Fruit fly (Drosophila melanogaster) whole organism, adult: ENCODE measurements around the gene Cog1.

Experiments
- CG11617 ChIP-seq: fragments of 200-800 bp; sonication (Bioruptor generic); optimal IDR thresholded peaks from 2 replicates; lab custom pipeline; 2017; ENCODE audit warnings: mild to moderate bottlenecking, missing biosample characterization, missing genetic modification reagents, missing genetic modification characterization
- CG12768 ChIP-seq: fragments of 200-800 bp; sonication (Bioruptor generic); optimal IDR thresholded peaks from 2 replicates; lab custom pipeline; 2017; ENCODE audit warnings: missing biosample characterization, missing genetic modification characterization, mild to moderate bottlenecking, moderate library complexity, missing genetic modification reagents
- CG14711 ChIP-seq: fragments of 200-800 bp; sonication (Bioruptor generic); optimal IDR thresholded peaks from 2 replicates; lab custom pipeline; 2018; ENCODE audit warnings: missing biosample characterization, mild to moderate bottlenecking, missing genetic modification characterization, moderate library complexity
- CG1620 ChIP-seq: fragments of 200-800 bp; sonication (Bioruptor generic); optimal IDR thresholded peaks from 2 replicates; lab custom pipeline; 2016; ENCODE audit warnings: missing biosample characterization, missing genetic modification characterization
- CG33017 ChIP-seq: fragments of 200-800 bp; sonication (Bioruptor generic); optimal IDR thresholded peaks from 2 replicates; lab custom pipeline; 2018; ENCODE audit warnings: missing biosample characterization, mild to moderate bottlenecking, missing genetic modification characterization, moderate library complexity
- CG5204 ChIP-seq: fragments of 200-800 bp; sonication (Bioruptor generic); optimal IDR thresholded peaks from 2 replicates; lab custom pipeline; 2016; ENCODE audit warnings: missing biosample characterization, missing genetic modification characterization
- CG7045 ChIP-seq: fragments of 200-800 bp; sonication (Bioruptor generic); optimal IDR thresholded peaks from 2 replicates; lab custom pipeline; 2017; ENCODE audit warnings: missing biosample characterization, mild to moderate bottlenecking, missing genetic modification characterization
- CG7101 ChIP-seq: fragments of 200-800 bp; sonication (Bioruptor generic); optimal IDR thresholded peaks from 2 replicates; lab custom pipeline; 2018; ENCODE audit warnings: missing biosample characterization, mild to moderate bottlenecking, missing genetic modification characterization, moderate library complexity
- Clk ChIP-seq: fragments of 200-800 bp; sonication (Bioruptor generic); optimal IDR thresholded peaks from 2 replicates; lab custom pipeline; 2017; ENCODE audit warnings: missing biosample characterization, missing genetic modification characterization
- Crg-1 ChIP-seq: fragments of 200-800 bp; sonication (Bioruptor generic); optimal IDR thresholded peaks from 2 replicates; lab custom pipeline; 2016; ENCODE audit warnings: missing biosample characterization, missing genetic modification characterization
- Hr96 ChIP-seq: fragments of 200-800 bp; sonication (Bioruptor generic); optimal IDR thresholded peaks from 2 replicates; lab custom pipeline; 2016; ENCODE audit warnings: missing biosample characterization, missing genetic modification characterization
- Mnt ChIP-seq: fragments of 200-800 bp; sonication (Bioruptor generic); optimal IDR thresholded peaks from 2 replicates; lab custom pipeline; 2016; ENCODE audit warnings: missing biosample characterization, mild to moderate bottlenecking, missing genetic modification characterization
- bab1 ChIP-seq: fragments of 200-800 bp; sonication (Bioruptor generic); optimal IDR thresholded peaks from 3 replicates; lab custom pipeline; 2019; ENCODE audit warnings: missing biosample characterization, mild to moderate bottlenecking, missing genetic modification characterization, moderate library complexity
- cic ChIP-seq: fragments of 200-800 bp; sonication (Bioruptor generic); optimal IDR thresholded peaks from 2 replicates; lab custom pipeline; 2017; ENCODE audit warnings: missing biosample characterization, mild to moderate bottlenecking, missing genetic modification characterization, moderate library complexity
- cnc ChIP-seq, 2 experiments: fragments of >200 bp; optimal IDR thresholded peaks; 2 replicates each; lab custom pipeline; 2017
- kay ChIP-seq: fragments of 200-800 bp; sonication (Bioruptor generic); peaks from one replicate; lab custom pipeline; 2016; ENCODE audit warnings: missing biosample characterization, missing genetic modification characterization, borderline replicate concordance
- ovo ChIP-seq: fragments of 200-800 bp; sonication (Bioruptor generic); optimal IDR thresholded peaks from 2 replicates; lab custom pipeline; 2016; ENCODE audit warnings: missing biosample characterization, missing genetic modification characterization
- pad ChIP-seq: fragments of 200-800 bp; sonication (Bioruptor generic); optimal IDR thresholded peaks from 3 replicates; lab custom pipeline; 2017; ENCODE audit warnings: missing biosample characterization, missing genetic modification characterization, mild to moderate bottlenecking, moderate library complexity, missing genetic modification reagents
- tj ChIP-seq: fragments of 200-800 bp; sonication (Bioruptor generic); optimal IDR thresholded peaks from 3 replicates; lab custom pipeline; 2017; ENCODE audit warnings: missing biosample characterization, mild to moderate bottlenecking, missing genetic modification characterization, moderate library complexity
- toe ChIP-seq: fragments of 200-800 bp; sonication (Bioruptor generic); optimal IDR thresholded peaks from 2 replicates; lab custom pipeline; 2016; ENCODE audit warnings: missing biosample characterization, missing genetic modification characterization

Cog1 gene

dm6 chr3R:12219497-12219896 lies at the start of gene Cog1:
Gene Cog1, minus strand, starts transcription at chr3R:12219686.
- no peak for TF ChIP-seq CG12768 (GFP tag; lab: Kevin White, UChicago)
- no peak for TF ChIP-seq cic
- TF ChIP-seq cnc (optimal IDR thresholded peaks at IDR 0.05; lab: Kevin White, UChicago), result no peak
- TF ChIP-seq kay, result peak; percentile 71

dm6 chr3R:12260669-12261068 lies 41.2 kb upstream of the Cog1 start, which contains the start of gene CG44038:
Gene CG44038, plus strand, starts transcription at chr3R:12260969.
- TF ChIP-seq Hr96 (no peak), ovo (no peak), Mnt (no peak), CG7045 (GFP tag; lab: Kevin White, UChicago) (no peak), cnc (optimal IDR thresholded peaks at IDR 0.05; lab: Kevin White, UChicago) (no peak), CG5204 (GFP tag; lab: Kevin White, UChicago) (no peak), Crg-1 (GFP tag; lab: Kevin White, UChicago) (no peak), CG12768 (GFP tag; lab: Kevin White, UChicago) (no peak), bab1 (GFP tag; lab: Kevin White, UChicago) (no peak), kay (no peak), tj (no peak), CG33017 (no peak), CG1620 (no peak), toe (GFP tag; lab: Kevin White, UChicago) (no peak), CG11617 (GFP tag; lab: Kevin White, UChicago) (no peak)

dm6 chr3R:12259819-12260218 lies 40.3 kb upstream of the Cog1 start:
- TF ChIP-seq CG33017 (no peak), Clk (GFP tag; lab: Kevin White, UChicago) (no peak), bab1 (GFP tag; lab: Kevin White, UChicago) (no peak), kay (no peak), ovo (no peak), toe (GFP tag; lab: Kevin White, UChicago) (no peak), CG12768 (GFP tag; lab: Kevin White, UChicago) (no peak), CG5204 (GFP tag; lab: Kevin White, UChicago) (no peak), Crg-1 (GFP tag; lab: Kevin White, UChicago) (no peak), cnc (optimal IDR thresholded peaks at IDR 0.05; lab: Kevin White, UChicago) (no peak), CG7101 (tag; lab: Kevin White, UChicago) (no peak), tj (no peak), pad (no peak), CG7045 (GFP tag; lab: Kevin White, UChicago) (no peak), CG14711 (tag; lab: Kevin White, UChicago) (no peak), Mnt (no peak)

dm6 chr3R:12259013-12259412 lies 39.5 kb upstream of the Cog1 start:
- TF ChIP-seq ovo, result no peak
- no peak for TF ChIP-seq cnc (optimal IDR thresholded peaks at IDR 0.05; lab: Kevin White, UChicago)
- no peak for TF ChIP-seq kay
- no peak for TF ChIP-seq CG7101 (tag; lab: Kevin White, UChicago)
- no peak for TF ChIP-seq CG11617 (GFP tag; lab: Kevin White, UChicago)
- no peak for TF ChIP-seq CG7045 (GFP tag; lab: Kevin White, UChicago)
- no peak for TF ChIP-seq Crg-1 (GFP tag; lab: Kevin White, UChicago)
- no peak for TF ChIP-seq CG14711 (tag; lab: Kevin White, UChicago)

- TF ChIP-seq CG11617 (GFP tag; lab: Kevin White, UChicago) (no peak), cic (no peak), bab1 (GFP tag; lab: Kevin White, UChicago) (no peak), CG7101 (tag; lab: Kevin White, UChicago) (no peak), ovo (no peak), pad (no peak), Mnt (no peak), CG7045 (GFP tag; lab: Kevin White, UChicago) (no peak), CG5204 (GFP tag; lab: Kevin White, UChicago) (no peak), CG12768 (GFP tag; lab: Kevin White, UChicago) (no peak)
These were observed 39.0 kb upstream of the Cog1 start, which contains the start of the genes CG44037 and svp for dm6 chr3R:12258437-12258836. Gene CG44037, plus strand, starts transcription at chr3R:12258737. Gene svp, plus strand, starts transcription at chr3R:12258737.

dm6 chr3R:12253887-12254286 lies 34.4 kb upstream of the Cog1 start, which contains the start of gene CG3942:
Gene CG3942, plus strand, starts transcription at chr3R:12254187.
- TF ChIP-seq CG7101 (tag; lab: Kevin White, UChicago), result no peak
- TF ChIP-seq CG5204 (GFP tag; lab: Kevin White, UChicago), result no peak
- no peak for TF ChIP-seq kay
- TF ChIP-seq CG14711 (tag; lab: Kevin White, UChicago), result no peak
- no peak for TF ChIP-seq Clk (GFP tag; lab: Kevin White, UChicago)
- TF ChIP-seq cic, result no peak
- no peak for TF ChIP-seq CG7045 (GFP tag; lab: Kevin White, UChicago)
- TF ChIP-seq CG1620, result no peak
- TF ChIP-seq CG12768 (GFP tag; lab: Kevin White, UChicago), result no peak
- TF ChIP-seq toe (GFP tag; lab: Kevin White, UChicago), result no peak
- TF ChIP-seq bab1 (GFP tag; lab: Kevin White, UChicago), result no peak
- no peak for TF ChIP-seq pad
- TF ChIP-seq Crg-1 (GFP tag; lab: Kevin White, UChicago), result no peak
- TF ChIP-seq CG33017, result no peak
- TF ChIP-seq cnc (optimal IDR thresholded peaks at IDR 0.05; lab: Kevin White, UChicago), result no peak
- TF ChIP-seq CG11617 (GFP tag; lab: Kevin White, UChicago), result no peak
- TF ChIP-seq tj, result no peak

- no peak for TF ChIP-seq CG1620
- TF ChIP-seq bab1 (GFP tag; lab: Kevin White, UChicago), result no peak
- TF ChIP-seq cnc (optimal IDR thresholded peaks at IDR 0.05; lab: Kevin White, UChicago), result no peak
- no peak for TF ChIP-seq Clk (GFP tag; lab: Kevin White, UChicago)
- TF ChIP-seq toe (GFP tag; lab: Kevin White, UChicago), result no peak
- TF ChIP-seq CG7101 (tag; lab: Kevin White, UChicago), result no peak
These were observed 33.1 kb upstream of the Cog1 start for dm6 chr3R:12252457-12253065.
